Fruit fly (Drosophila melanogaster) whole organism, prepupa: ENCODE results near the gene Alg12.

Source experiments
- CG10631 ChIP-seq: fragments of 200-800 bp; sonication (Bioruptor generic); optimal IDR thresholded peaks from 2 replicates; lab custom pipeline; 2016; ENCODE audit warnings: missing biosample characterization, missing genetic modification characterization
- CG10669 ChIP-seq: fragments of 200-800 bp; sonication (Bioruptor generic); optimal IDR thresholded peaks from 3 replicates; lab custom pipeline; 2018; ENCODE audit warnings: missing biosample characterization, mild to moderate bottlenecking, missing genetic modification characterization, moderate library complexity
- CG11294 ChIP-seq: fragments of 200-800 bp; sonication (Bioruptor generic); IDR thresholded peaks from 2 replicates; pipeline ENCODE4 v1.3.6; 2022; ENCODE audit warnings: missing biosample characterization, missing genetic modification characterization
- CG11762 ChIP-seq: fragments of 200-800 bp; sonication (Bioruptor generic); optimal IDR thresholded peaks from 3 replicates; lab custom pipeline; 2016; ENCODE audit warnings: missing biosample characterization, missing genetic modification characterization; ENCODE audit not compliant: insufficient read depth
- CG11902 ChIP-seq: fragments of 200-800 bp; sonication (Bioruptor generic); optimal IDR thresholded peaks from 3 replicates; lab custom pipeline; 2016; ENCODE audit warnings: missing biosample characterization, missing genetic modification characterization
- CG15336 ChIP-seq: fragments of 200-800 bp; sonication (Bioruptor generic); IDR thresholded peaks from 2 replicates; pipeline ENCODE4 v1.3.6; 2022; ENCODE audit warnings: missing biosample characterization, missing genetic modification characterization
- CG1621 ChIP-seq: fragments of 200-800 bp; sonication (Bioruptor generic); optimal IDR thresholded peaks from 3 replicates; lab custom pipeline; 2018; ENCODE audit warnings: missing biosample characterization, mild to moderate bottlenecking, missing genetic modification characterization
- CG16779 ChIP-seq: fragments of 200-800 bp; sonication (Bioruptor generic); optimal IDR thresholded peaks from 3 replicates; lab custom pipeline; 2017; ENCODE audit warnings: missing biosample characterization, mild to moderate bottlenecking, missing genetic modification characterization
- CG3032 ChIP-seq: fragments of 200-800 bp; optimal IDR thresholded peaks from 2 replicates; lab custom pipeline; 2019; ENCODE audit warnings: missing biosample characterization, mild to moderate bottlenecking, missing genetic modification characterization, moderate library complexity
- CG34406 ChIP-seq: fragments of 200-800 bp; sonication (Bioruptor generic); optimal IDR thresholded peaks from 3 replicates; lab custom pipeline; 2016; ENCODE audit warnings: missing biosample characterization, missing genetic modification characterization
- CG6163 ChIP-seq: fragments of 200-800 bp; sonication (Bioruptor generic); IDR thresholded peaks from 3 replicates; pipeline ENCODE4 v1.3.6; 2022; ENCODE audit warnings: missing biosample characterization, missing genetic modification characterization
- CG6276 ChIP-seq: fragments of 200-800 bp; sonication (Bioruptor generic); optimal IDR thresholded peaks from 2 replicates; lab custom pipeline; 2017; ENCODE audit warnings: missing biosample characterization, mild to moderate bottlenecking, missing genetic modification characterization
- CG6792 ChIP-seq: fragments of 200-800 bp; sonication (Bioruptor generic); optimal IDR thresholded peaks from 3 replicates; lab custom pipeline; 2016; ENCODE audit warnings: missing biosample characterization, missing genetic modification characterization
- CG7368 ChIP-seq: fragments of 200-800 bp; sonication (Bioruptor generic); optimal IDR thresholded peaks from 3 replicates; lab custom pipeline; 2016; ENCODE audit warnings: missing biosample characterization, missing genetic modification characterization
- CG8119 ChIP-seq: fragments of 200-800 bp; sonication (Bioruptor generic); IDR thresholded peaks from 3 replicates; pipeline ENCODE4 v1.3.6; 2022; ENCODE audit warnings: missing biosample characterization, missing genetic modification characterization
- CG8319 ChIP-seq: fragments of 200-800 bp; sonication (Bioruptor generic); optimal IDR thresholded peaks from 3 replicates; lab custom pipeline; 2016; ENCODE audit warnings: missing biosample characterization, missing genetic modification characterization
- CG9139 ChIP-seq: fragments of 200-800 bp; sonication (Bioruptor generic); optimal IDR thresholded peaks from 3 replicates; lab custom pipeline; 2017; ENCODE audit warnings: missing biosample characterization, mild to moderate bottlenecking, missing genetic modification characterization
- Eip75B ChIP-seq: fragments of 200-800 bp; sonication (Bioruptor generic); optimal IDR thresholded peaks from 3 replicates; lab custom pipeline; 2016; ENCODE audit warnings: missing biosample characterization, missing genetic modification characterization
- Eip78C ChIP-seq: fragments of 200-800 bp; sonication (Bioruptor generic); peaks from one replicate; lab custom pipeline; 2016; ENCODE audit warnings: missing biosample characterization, missing genetic modification characterization
- Eip93F ChIP-seq: fragments of 200-800 bp; sonication (Bioruptor generic); optimal IDR thresholded peaks from 2 replicates; lab custom pipeline; 2016; ENCODE audit warnings: missing biosample characterization, mild to moderate bottlenecking, missing genetic modification characterization
- Ets96B ChIP-seq: fragments of 200-800 bp; optimal IDR thresholded peaks from 2 replicates; lab custom pipeline; 2019; ENCODE audit warnings: missing biosample characterization, mild to moderate bottlenecking, missing genetic modification characterization, moderate library complexity
- Gug ChIP-seq: fragments of 200-800 bp; sonication (Bioruptor generic); IDR thresholded peaks from 2 replicates; pipeline ENCODE4 v1.3.6; 2022; ENCODE audit warnings: missing biosample characterization, missing genetic modification characterization
- Hr4 ChIP-seq: fragments of 200-800 bp; sonication (Bioruptor generic); optimal IDR thresholded peaks from 3 replicates; lab custom pipeline; 2016; ENCODE audit warnings: missing biosample characterization, missing genetic modification characterization
- Lpt ChIP-seq: fragments of 200-800 bp; sonication (Bioruptor generic); optimal IDR thresholded peaks from 3 replicates; lab custom pipeline; 2016; ENCODE audit warnings: missing biosample characterization, missing genetic modification characterization
- OdsH ChIP-seq: fragments of 200-800 bp; sonication (Bioruptor generic); optimal IDR thresholded peaks from 3 replicates; lab custom pipeline; 2016; ENCODE audit warnings: missing biosample characterization, missing genetic modification characterization
- Smox ChIP-seq: fragments of 200-800 bp; sonication (Bioruptor generic); optimal IDR thresholded peaks from 3 replicates; lab custom pipeline; 2016; ENCODE audit warnings: missing biosample characterization, missing genetic modification characterization
- Sox102F ChIP-seq: fragments of 200-800 bp; sonication (Bioruptor generic); optimal IDR thresholded peaks from 2 replicates; lab custom pipeline; 2016; ENCODE audit warnings: missing biosample characterization, mild to moderate bottlenecking, missing genetic modification characterization
- Sox15 ChIP-seq: fragments of 200-800 bp; sonication (Bioruptor generic); optimal IDR thresholded peaks from 3 replicates; lab custom pipeline; 2016; ENCODE audit warnings: missing biosample characterization, missing genetic modification characterization
- cyc ChIP-seq: fragments of 200-800 bp; sonication (Bioruptor generic); optimal IDR thresholded peaks from 3 replicates; lab custom pipeline; 2016; ENCODE audit warnings: missing biosample characterization, missing genetic modification characterization
- eg ChIP-seq: fragments of 200-800 bp; sonication (Bioruptor generic); IDR thresholded peaks from 3 replicates; pipeline ENCODE4 v1.3.6; 2022; ENCODE audit warnings: missing biosample characterization, missing genetic modification characterization
- esn ChIP-seq: fragments of 200-800 bp; sonication (Bioruptor generic); optimal IDR thresholded peaks from 2 replicates; lab custom pipeline; 2016; ENCODE audit warnings: missing biosample characterization, mild to moderate bottlenecking, missing genetic modification characterization, moderate library complexity
- fd59A ChIP-seq: fragments of 200-800 bp; sonication (Bioruptor generic); optimal IDR thresholded peaks from 2 replicates; lab custom pipeline; 2017; ENCODE audit warnings: missing biosample characterization, mild to moderate bottlenecking, missing genetic modification characterization, missing genetic modification reagents
- fkh ChIP-seq: fragments of 200-800 bp; sonication (Bioruptor generic); optimal IDR thresholded peaks from 3 replicates; lab custom pipeline; 2017; ENCODE audit warnings: missing biosample characterization, mild to moderate bottlenecking, missing genetic modification characterization, moderate library complexity
- lz ChIP-seq: fragments of 200-800 bp; sonication (Bioruptor generic); optimal IDR thresholded peaks from 3 replicates; lab custom pipeline; 2016; ENCODE audit warnings: missing biosample characterization, missing genetic modification characterization
- net ChIP-seq: fragments of 200-800 bp; sonication (Bioruptor generic); optimal IDR thresholded peaks from 3 replicates; lab custom pipeline; 2016; ENCODE audit warnings: missing biosample characterization, missing genetic modification characterization
- pdm3 ChIP-seq: fragments of 200-800 bp; sonication (Bioruptor generic); optimal IDR thresholded peaks from 3 replicates; lab custom pipeline; 2016; ENCODE audit warnings: missing biosample characterization, missing genetic modification characterization
- salr ChIP-seq, 2 experiments: fragments of 200-800 bp; sonication (Bioruptor generic); optimal IDR thresholded peaks; 3 replicates each; lab custom pipeline; 2016 to 2018; ENCODE audit warnings: missing biosample characterization in 2 of 2, missing genetic modification characterization in 2 of 2, mild to moderate bottlenecking in 1 of 2
- spab ChIP-seq: fragments of 200-800 bp; sonication (Bioruptor generic); optimal IDR thresholded peaks from 2 replicates; lab custom pipeline; 2017; ENCODE audit warnings: missing biosample characterization, mild to moderate bottlenecking, missing genetic modification characterization, missing genetic modification reagents
- ss ChIP-seq, 2 experiments: fragments of 200-800 bp; sonication (Bioruptor generic); optimal IDR thresholded peaks; 2 replicates in 1 of 2; 3 replicates in 1 of 2; lab custom pipeline; 2017 to 2018; ENCODE audit warnings: mild to moderate bottlenecking in 2 of 2, missing biosample characterization in 2 of 2, missing genetic modification characterization in 2 of 2, moderate library complexity in 1 of 2
- svp ChIP-seq: fragments of 200-800 bp; sonication (Bioruptor generic); peaks from one replicate; lab custom pipeline; 2016; ENCODE audit warnings: missing biosample characterization, missing genetic modification characterization
- topi ChIP-seq: fragments of 200-800 bp; sonication (Bioruptor generic); optimal IDR thresholded peaks from 3 replicates; lab custom pipeline; 2016; ENCODE audit warnings: missing biosample characterization, missing genetic modification characterization
- vri ChIP-seq: fragments of 200-800 bp; sonication (Bioruptor generic); optimal IDR thresholded peaks from 3 replicates; lab custom pipeline; 2016; ENCODE audit warnings: missing biosample characterization, mild to moderate bottlenecking, missing genetic modification characterization

Gene Alg12

DNA sequence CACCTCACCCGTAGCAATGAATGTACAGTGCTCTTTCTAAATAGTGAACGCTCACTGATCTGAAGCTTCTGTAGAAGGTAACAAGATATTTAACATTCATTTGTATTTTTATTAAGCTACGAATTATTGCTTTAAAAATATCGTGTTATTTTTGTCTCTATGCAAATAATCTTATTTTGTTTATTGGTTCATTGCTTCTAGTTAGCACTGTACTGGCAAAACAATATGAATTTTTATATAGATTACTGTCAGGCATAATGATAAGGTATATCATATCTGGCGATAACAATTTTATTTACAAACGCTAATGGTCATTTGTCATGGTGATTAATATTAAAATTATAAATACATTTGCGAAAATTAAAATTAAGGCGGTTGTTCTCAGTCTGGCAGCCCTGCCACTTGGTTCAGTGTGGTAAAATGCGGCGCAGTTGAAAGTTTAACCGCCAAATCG lies 15.3 kb downstream of the Alg12 start, which contains the start of gene CG9471 (continued):
- TF ChIP-seq CG3032 (peak; percentile 89), CG10631 (peak; percentile 96), Sox102F (GFP tag; lab: Kevin White, UChicago) (peak; percentile 97), cyc (peak; percentile 96), CG6163 (GFP tag; lab: Robert Waterston, UW) (peak; percentile 97), pdm3 (GFP tag; lab: Kevin White, UChicago) (peak; percentile 97), CG8319 (GFP tag; lab: Kevin White, UChicago) (peak; percentile 91), eg (GFP tag; lab: Robert Waterston, UW) (peak; percentile 97), lz (GFP tag; lab: Kevin White, UChicago) (peak; percentile 96), CG15336 (peak; percentile 96), fd59A (peak; percentile 78), spab (GFP tag; lab: Kevin White, UChicago) (peak; percentile 82), CG1621 (peak; percentile 90), Gug (GFP tag; lab: Robert Waterston, UW) (peak; percentile 91), fkh (peak; percentile 79), net (GFP tag; lab: Kevin White, UChicago) (peak; percentile 95), Eip93F (peak; percentile 94), CG11902 (GFP tag; lab: Kevin White, UChicago) (peak; percentile 92), CG11294 (GFP tag; lab: Robert Waterston, UW) (peak; percentile 90), CG10669 (peak; percentile 91), CG6276 (peak; percentile 90), topi (GFP tag; lab: Kevin White, UChicago) (peak; percentile 99), Hr4 (peak; percentile 96), CG6792 (GFP tag; lab: Kevin White, UChicago) (peak; percentile 96), ss (GFP tag; optimal IDR thresholded peaks at IDR 0.05; lab: Kevin White, UChicago) (peak; percentile 81 to 89), CG16779 (tag; lab: Kevin White, UChicago) (peak; percentile 85), svp (GFP tag; lab: Kevin White, UChicago) (peak; percentile 99), Eip75B (peak; percentile 95), OdsH (GFP tag; lab: Kevin White, UChicago) (peak; percentile 97), Ets96B (tag; lab: Kevin White, UChicago) (peak; percentile 90), CG8119 (GFP tag; lab: Robert Waterston, UW) (peak; percentile 95), salr (GFP tag; optimal IDR thresholded peaks at IDR 0.05; lab: Kevin White, UChicago) (peak; percentile 76 to 91), CG34406 (GFP tag; lab: Kevin White, UChicago) (peak; percentile 95), Lpt (GFP tag; lab: Kevin White, UChicago) (peak; percentile 87), Sox15 (peak; percentile 91), CG9139 (GFP tag; lab: Kevin White, UChicago) (peak; percentile 80), Smox (peak; percentile 96), CG7368 (peak; percentile 94)

dm6 chr3R:9774147-9774546 lies 17.9 kb downstream of the Alg12 start, which contains the start of gene Whamy:
Gene Whamy, minus strand, starts transcription at chr3R:9774419.
- peak; percentile 72 for TF ChIP-seq svp (GFP tag; lab: Kevin White, UChicago)
- no peak for TF ChIP-seq CG15336
- peak; percentile 88 for TF ChIP-seq vri (GFP tag; lab: Kevin White, UChicago)
- TF ChIP-seq CG11762, result no peak
- TF ChIP-seq ss (GFP tag; optimal IDR thresholded peaks at IDR 0.05; lab: Kevin White, UChicago), result peak in 1 of 2 experiments; percentile 8
- no peak for TF ChIP-seq esn (GFP tag; lab: Kevin White, UChicago)
- TF ChIP-seq CG16779 (tag; lab: Kevin White, UChicago), result peak; percentile 12
- TF ChIP-seq topi (GFP tag; lab: Kevin White, UChicago), result peak; percentile 13
- TF ChIP-seq Eip78C, result peak; percentile 26
- TF ChIP-seq salr (GFP tag; optimal IDR thresholded peaks at IDR 0.05; lab: Kevin White, UChicago), result no peak
- TF ChIP-seq Eip93F, result no peak
